Worm (Caenorhabditis elegans): ENCODE data around the gene nhr-210.
A peak's percentile ranks its signal among the peaks of the same experiment; 100 is the strongest.

- no peak for TF ChIP-seq nhr-11 (tag; optimal IDR thresholded peaks at IDR 0.05)
- no peak for TF ChIP-seq nhr-12 (tag; optimal IDR thresholded peaks at IDR 0.05)
- TF ChIP-seq nhr-237 (tag; optimal IDR thresholded peaks at IDR 0.05), result no peak
- TF ChIP-seq ztf-1 (GFP tag; conservative IDR thresholded peaks at IDR 0.05), result no peak
- TF ChIP-seq ama-1 (optimal IDR thresholded peaks at IDR 0.05), result no peak
- no peak for TF ChIP-seq mdl-1 (tag; optimal IDR thresholded peaks at IDR 0.05)
- TF ChIP-seq ztf-11 (tag; optimal IDR thresholded peaks at IDR 0.05), result no peak
- TF ChIP-seq nhr-23 (tag; optimal IDR thresholded peaks at IDR 0.05), result peak; percentile 26
- TF ChIP-seq lin-39 (tag; optimal IDR thresholded peaks at IDR 0.05), result no peak
- TF ChIP-seq skn-1 (tag; optimal IDR thresholded peaks at IDR 0.05), result no peak
- no peak for TF ChIP-seq unc-62 (GFP tag; optimal IDR thresholded peaks at IDR 0.05)
Observed at ce11 chrV:539040-539510, 19.7 kb upstream of the nhr-210 start, which contains the start of gene nhr-155.

Data from whole organism, L2 larva.